Worm (Caenorhabditis elegans) whole organism, L4/young adult: ENCODE data around the gene B0001.7.

Experiments
- W03F9.2 ChIP-seq: fragments of 150-350 bp; optimal IDR thresholded peaks from 2 replicates; lab custom pipeline; 2014; ENCODE audit warnings: missing biosample characterization, missing genetic modification characterization
- dao-5 ChIP-seq: sonication (generic microtip); optimal IDR thresholded peaks from 2 replicates; lab custom pipeline; 2016; ENCODE audit warnings: missing genotype, missing genetic modification characterization, moderate library complexity, missing compliant biosample characterization
- him-1 ChIP-seq: sonication (generic microtip); optimal IDR thresholded peaks from 2 replicates; lab custom pipeline; 2016; ENCODE audit warnings: missing genotype, missing genetic modification reagents, missing genetic modification characterization, missing compliant biosample characterization

DNA sequence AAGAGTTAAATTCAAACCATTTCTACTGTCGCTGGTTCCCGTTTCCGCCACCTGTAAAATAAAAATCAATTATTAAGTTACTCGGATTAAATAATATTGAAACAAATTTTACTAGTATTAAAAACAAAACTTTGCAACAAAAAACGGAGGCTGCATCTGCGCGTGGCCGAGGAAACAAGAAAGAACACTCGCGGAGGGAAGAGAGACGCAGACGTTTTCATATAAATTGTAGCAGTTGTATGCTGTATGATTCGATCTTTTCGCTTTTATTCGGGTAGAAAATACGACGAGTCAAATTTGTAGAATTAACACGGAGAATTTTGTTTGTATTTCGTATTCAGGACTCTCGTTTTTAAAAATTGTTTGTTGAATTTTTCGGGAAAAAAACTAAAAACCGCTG lies 8.4 kb downstream of the B0001.7 start, which contains the start of gene B0001.3:
- TF ChIP-seq him-1: no peak
- TF ChIP-seq W03F9.2 (tag; lab: Kevin White, UChicago): no peak
- no peak for TF ChIP-seq dao-5 (tag; lab: Kevin White, UChicago)
